Fruit fly (Drosophila melanogaster) whole organism, embryonic: ENCODE data around the gene puf.

Source experiments
- Atf-2 ChIP-seq: fragments of 200-800 bp; sonication (Bioruptor generic); optimal IDR thresholded peaks from 2 replicates; lab custom pipeline; 2016; ENCODE audit warnings: missing biosample characterization, missing genetic modification characterization
- Bteb2 ChIP-seq: fragments of 200-800 bp; sonication (Bioruptor generic); optimal IDR thresholded peaks from 2 replicates; lab custom pipeline; 2016; ENCODE audit warnings: missing biosample characterization, missing genetic modification characterization
- CG12236 ChIP-seq: fragments of 200-800 bp; sonication (Bioruptor generic); optimal IDR thresholded peaks from 2 replicates; lab custom pipeline; 2016; ENCODE audit warnings: missing biosample characterization, missing genetic modification characterization
- CG12744 ChIP-seq: fragments of 200-800 bp; sonication (Bioruptor generic); optimal IDR thresholded peaks from 2 replicates; lab custom pipeline; 2016; ENCODE audit warnings: missing biosample characterization, missing genetic modification characterization
- CG13296 ChIP-seq: fragments of 200-800 bp; sonication (Bioruptor generic); optimal IDR thresholded peaks from 3 replicates; lab custom pipeline; 2018; ENCODE audit warnings: missing biosample characterization, mild to moderate bottlenecking, missing genetic modification characterization
- CG13624 ChIP-seq: fragments of 200-800 bp; sonication (Bioruptor generic); optimal IDR thresholded peaks from 2 replicates; lab custom pipeline; 2016; ENCODE audit warnings: missing biosample characterization, missing genetic modification characterization
- CG14710 ChIP-seq: fragments of 200-800 bp; sonication (Bioruptor generic); optimal IDR thresholded peaks from 3 replicates; lab custom pipeline; 2019; ENCODE audit warnings: missing biosample characterization, mild to moderate bottlenecking, missing genetic modification characterization, moderate library complexity
- CG1603 ChIP-seq: fragments of 200-800 bp; sonication (Bioruptor generic); optimal IDR thresholded peaks from 2 replicates; lab custom pipeline; 2019; ENCODE audit warnings: missing biosample characterization, mild to moderate bottlenecking, missing genetic modification characterization, moderate library complexity
- CG16863 ChIP-seq: fragments of 200-800 bp; sonication (Bioruptor generic); optimal IDR thresholded peaks from 3 replicates; lab custom pipeline; 2016; ENCODE audit warnings: missing biosample characterization, missing genetic modification characterization
- CG30020 ChIP-seq: fragments of 200-800 bp; optimal IDR thresholded peaks from 2 replicates; lab custom pipeline; 2019; ENCODE audit warnings: missing biosample characterization, mild to moderate bottlenecking, missing genetic modification characterization, moderate library complexity
- CG6175 ChIP-seq: fragments of 200-800 bp; sonication (Bioruptor generic); IDR thresholded peaks from 3 replicates; pipeline ENCODE4 v1.3.6; 2022; ENCODE audit warnings: missing biosample characterization, missing genetic modification characterization
- CG6791 ChIP-seq: fragments of 200-800 bp; sonication (Bioruptor generic); IDR thresholded peaks from 3 replicates; pipeline ENCODE4 v1.3.6; 2022; ENCODE audit warnings: missing biosample characterization, missing genetic modification characterization; ENCODE audit not compliant: partially characterized antibody
- CG7357 ChIP-seq: fragments of 200-800 bp; sonication (Bioruptor generic); IDR thresholded peaks from 3 replicates; pipeline ENCODE4 v1.3.6; 2022; ENCODE audit warnings: missing biosample characterization, missing genetic modification characterization
- CG7928 ChIP-seq: fragments of 200-800 bp; sonication (Bioruptor generic); optimal IDR thresholded peaks from 2 replicates; lab custom pipeline; 2017; ENCODE audit warnings: missing biosample characterization, mild to moderate bottlenecking, missing genetic modification characterization
- D19A ChIP-seq: fragments of 200-800 bp; optimal IDR thresholded peaks from 3 replicates; lab custom pipeline; 2019; ENCODE audit warnings: missing biosample characterization, mild to moderate bottlenecking, missing genetic modification characterization, moderate library complexity
- H2.0 ChIP-seq: fragments of 200-800 bp; sonication (Bioruptor generic); IDR thresholded peaks from 2 replicates; pipeline ENCODE4 v1.3.6; 2022; ENCODE audit warnings: missing biosample characterization, missing genetic modification characterization
- MBD-R2 ChIP-seq: fragments of 200-800 bp; sonication (Bioruptor generic); IDR thresholded peaks from 2 replicates; pipeline ENCODE4 v1.3.6; 2022; ENCODE audit warnings: missing biosample characterization, missing genetic modification characterization
- Med ChIP-seq: fragments of 200-800 bp; sonication (Bioruptor generic); peaks from one replicate; lab custom pipeline; 2016; ENCODE audit warnings: missing biosample characterization, missing genetic modification characterization, mild to moderate bottlenecking, inconsistent platforms, moderate library complexity
- Meics ChIP-seq: fragments of 200-800 bp; sonication (Bioruptor generic); optimal IDR thresholded peaks from 2 replicates; lab custom pipeline; 2017; ENCODE audit warnings: missing biosample characterization, mild to moderate bottlenecking, missing genetic modification characterization
- PHDP ChIP-seq: fragments of 200-800 bp; sonication (Bioruptor generic); optimal IDR thresholded peaks from 3 replicates; lab custom pipeline; 2018; ENCODE audit warnings: missing biosample characterization, mild to moderate bottlenecking, missing genetic modification characterization, moderate library complexity
- aop ChIP-seq: fragments of 200-800 bp; sonication (Bioruptor generic); IDR thresholded peaks from 2 replicates; pipeline ENCODE4 v1.3.6; 2022; ENCODE audit warnings: missing biosample characterization, missing genetic modification characterization
- bbx ChIP-seq: fragments of 200-800 bp; sonication (Bioruptor generic); IDR thresholded peaks from 2 replicates; pipeline ENCODE4 v1.3.6; 2022; ENCODE audit warnings: missing biosample characterization, missing genetic modification characterization; ENCODE audit not compliant: partially characterized antibody
- bcd ChIP-seq: fragments of 200-800 bp; sonication (Bioruptor generic); optimal IDR thresholded peaks from 2 replicates; lab custom pipeline; 2017; ENCODE audit warnings: missing biosample characterization, mild to moderate bottlenecking, missing genetic modification characterization
- chinmo ChIP-seq: fragments of 200-800 bp; sonication (Bioruptor generic); IDR thresholded peaks from 4 replicates; pipeline ENCODE4 v1.3.6; 2022; ENCODE audit warnings: missing biosample characterization, missing genetic modification characterization; ENCODE audit not compliant: partially characterized antibody
- croc ChIP-seq: fragments of 200-800 bp; sonication (Bioruptor generic); conservative IDR thresholded peaks from 3 replicates; pipeline ENCODE4 v1.3.6; 2022; ENCODE audit warnings: missing biosample characterization, missing genetic modification characterization
- danr ChIP-seq: fragments of 200-800 bp; sonication (Bioruptor generic); IDR thresholded peaks from 2 replicates; pipeline ENCODE4 v1.3.6; 2022; ENCODE audit warnings: missing biosample characterization, missing genetic modification characterization
- ftz-f1 ChIP-seq: fragments of 200-800 bp; sonication (Bioruptor generic); optimal IDR thresholded peaks from 2 replicates; lab custom pipeline; 2016; ENCODE audit warnings: missing biosample characterization, missing genetic modification characterization
- gfzf ChIP-seq: fragments of 200-800 bp; sonication (Bioruptor generic); optimal IDR thresholded peaks from 2 replicates; lab custom pipeline; 2016; ENCODE audit warnings: missing biosample characterization, mild to moderate bottlenecking, missing genetic modification characterization, moderate library complexity
- grau ChIP-seq: fragments of 200-800 bp; optimal IDR thresholded peaks from 3 replicates; lab custom pipeline; 2019; ENCODE audit warnings: missing biosample characterization, mild to moderate bottlenecking, missing genetic modification characterization, moderate library complexity
- h ChIP-seq: fragments of >200 bp; optimal IDR thresholded peaks from 2 replicates; lab custom pipeline; 2017
- ken ChIP-seq: fragments of 200-800 bp; sonication (Bioruptor generic); IDR thresholded peaks from 3 replicates; pipeline ENCODE4 v1.3.6; 2022; ENCODE audit warnings: missing biosample characterization, missing genetic modification characterization
- knrl ChIP-seq: fragments of 200-800 bp; sonication (Bioruptor generic); IDR thresholded peaks from 3 replicates; pipeline ENCODE4 v1.3.6; 2022; ENCODE audit warnings: missing biosample characterization, missing genetic modification characterization; ENCODE audit not compliant: partially characterized antibody
- lola ChIP-seq, 3 experiments: fragments of >200 bp in 2 of 3; fragments of 200-800 bp in 1 of 3; sonication (Bioruptor generic) in 1 of 3; optimal IDR thresholded peaks; 2 replicates each; lab custom pipeline; 2017 to 2019; ENCODE audit warnings: missing biosample characterization in 3 of 3, missing genetic modification characterization in 3 of 3, mild to moderate bottlenecking in 1 of 3, moderate library complexity in 1 of 3
- lov ChIP-seq, 2 experiments: fragments of 200-800 bp in 1 of 2; fragments of >200 bp in 1 of 2; sonication (Bioruptor generic) in 1 of 2; IDR thresholded peaks in 1 of 2; optimal IDR thresholded peaks in 1 of 2; 2 replicates in 1 of 2; 3 replicates in 1 of 2; pipeline versions ENCODE4 v1.3.6 to Lab custom; 2017 to 2022; ENCODE audit warnings: missing biosample characterization in 1 of 2, missing genetic modification characterization in 1 of 2
- onecut ChIP-seq: fragments of 200-800 bp; sonication (Bioruptor generic); IDR thresholded peaks from 2 replicates; pipeline ENCODE4 v1.3.6; 2022; ENCODE audit warnings: missing biosample characterization, missing genetic modification characterization
- sim ChIP-seq: fragments of 200-800 bp; sonication (Bioruptor generic); IDR thresholded peaks from 2 replicates; pipeline ENCODE4 v1.3.6; 2022; ENCODE audit warnings: missing biosample characterization, missing genetic modification characterization
- sima ChIP-seq: fragments of 200-800 bp; sonication (Bioruptor generic); optimal IDR thresholded peaks from 2 replicates; lab custom pipeline; 2016; ENCODE audit warnings: missing biosample characterization, missing genetic modification characterization
- sqz ChIP-seq: fragments of 200-800 bp; sonication (Bioruptor generic); optimal IDR thresholded peaks from 3 replicates; lab custom pipeline; 2018; ENCODE audit warnings: missing biosample characterization, mild to moderate bottlenecking, missing genetic modification characterization
- sr ChIP-seq: fragments of 200-800 bp; sonication (Bioruptor generic); IDR thresholded peaks from 3 replicates; pipeline ENCODE4 v1.3.6; 2022; ENCODE audit warnings: missing biosample characterization, missing genetic modification characterization

puf gene

dm6 chr3R:24620569-24620968 lies 29.3 kb downstream of the puf start (continued):
- TF ChIP-seq grau (tag; lab: Kevin White, UChicago) (no peak), lola (GFP tag; optimal IDR thresholded peaks at IDR 0.05; lab: Kevin White, UChicago) (no peak), MBD-R2 (GFP tag; lab: Robert Waterston, UW) (no peak), H2.0 (GFP tag; lab: Robert Waterston, UW) (no peak), CG7357 (GFP tag; lab: Robert Waterston, UW) (no peak), bcd (no peak), gfzf (GFP tag; lab: Kevin White, UChicago) (no peak), onecut (GFP tag; lab: Robert Waterston, UW) (no peak), danr (GFP tag; lab: Robert Waterston, UW) (no peak), Med (GFP tag; lab: Kevin White, UChicago) (peak; percentile 53), aop (GFP tag; lab: Robert Waterston, UW) (no peak), Bteb2 (GFP tag; lab: Kevin White, UChicago) (no peak), knrl (0 out of 3 replicates have a peak, but pooled peaks have one; percentile 15), h (lab: Kevin White, UChicago) (no peak), CG12236 (GFP tag; lab: Kevin White, UChicago) (no peak), CG16863 (GFP tag; lab: Kevin White, UChicago) (no peak), sim (no peak), CG13624 (no peak), CG30020 (tag; lab: Kevin White, UChicago) (no peak), chinmo (GFP tag; lab: Robert Waterston, UW) (no peak), croc (GFP tag; lab: Robert Waterston, UW) (no peak), sima (no peak), PHDP (no peak), Atf-2 (GFP tag; lab: Kevin White, UChicago) (no peak), CG7928 (GFP tag; lab: Kevin White, UChicago) (no peak), ftz-f1 (no peak), CG6791 (no peak), D19A (tag; lab: Kevin White, UChicago) (no peak), CG13296 (GFP tag; lab: Kevin White, UChicago) (no peak), bbx (GFP tag; lab: Robert Waterston, UW) (no peak), sr (GFP tag; lab: Robert Waterston, UW) (no peak), ken (GFP tag; lab: Robert Waterston, UW) (no peak), CG6175 (GFP tag; lab: Robert Waterston, UW) (no peak), lov (optimal IDR thresholded peaks at IDR 0.05; lab: Kevin White, UChicago) (no peak), lov (GFP tag; IDR thresholded peaks at IDR 0.05; lab: Robert Waterston, UW) (no peak)

dm6 chr3R:24614707-24615022 lies 35.2 kb downstream of the puf start:
- TF ChIP-seq CG14710 (tag; lab: Kevin White, UChicago) (no peak), sqz (GFP tag; lab: Kevin White, UChicago) (peak; percentile 70), CG1603 (no peak), ken (GFP tag; lab: Robert Waterston, UW) (no peak), Meics (GFP tag; lab: Kevin White, UChicago) (peak; percentile 55), CG12744 (GFP tag; lab: Kevin White, UChicago) (no peak)
